Fruit fly (Drosophila melanogaster) Kc167 (cell line): ENCODE measurements around the gene CG1636.

Source experiments
- Myc ChIP-seq: fragments of >200 bp; optimal IDR thresholded peaks from 2 replicates; lab custom pipeline; 2017; ENCODE audit warnings: missing external identifiers
- psq ChIP-seq: fragments of >200 bp; optimal IDR thresholded peaks from 2 replicates; lab custom pipeline; 2017; ENCODE audit warnings: missing external identifiers
- ttk ChIP-seq: sonication (Bioruptor generic); optimal IDR thresholded peaks from 2 replicates; lab custom pipeline; 2017; ENCODE audit warnings: missing external identifiers

dm6 chrX:8259881-8260280 is 13.3 kb upstream of the CG1636 start:
- TF ChIP-seq ttk (no peak), psq (no peak), Myc (lab: Kevin White, UChicago) (no peak)
